Fruit fly (Drosophila melanogaster): ENCODE measurements around the gene CG10252.

The CG10252 gene

DNA sequence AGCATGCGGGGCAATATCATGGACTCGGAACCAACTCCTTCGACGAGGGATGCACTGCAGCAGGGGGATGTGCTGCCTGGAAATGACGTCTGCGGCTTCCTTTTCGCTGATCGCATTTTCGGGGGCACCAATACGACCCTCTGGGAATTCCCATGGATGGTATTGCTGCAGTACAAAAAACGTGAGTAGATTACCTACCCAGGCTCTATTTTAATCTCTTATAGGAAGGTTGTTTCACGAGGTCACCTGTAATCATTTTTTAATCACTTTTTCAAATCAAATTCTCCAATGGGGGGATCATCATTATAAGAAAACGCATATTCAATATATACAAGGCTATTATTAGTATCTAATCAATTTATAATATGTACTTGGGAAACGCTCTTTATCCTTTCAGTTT is 9.1 kb downstream of the CG10252 start:
- TF ChIP-seq svp (GFP tag) (peak; percentile 88), CG10631 (GFP tag; optimal IDR thresholded peaks at IDR 0.05) (no peak), dac (GFP tag; optimal IDR thresholded peaks at IDR 0.05) (no peak), dsx (GFP tag; optimal IDR thresholded peaks at IDR 0.05; ENCODE audit: poor library complexity, severe bottlenecking) (no peak), fd85E (GFP tag; optimal IDR thresholded peaks at IDR 0.05) (no peak)

DNA sequence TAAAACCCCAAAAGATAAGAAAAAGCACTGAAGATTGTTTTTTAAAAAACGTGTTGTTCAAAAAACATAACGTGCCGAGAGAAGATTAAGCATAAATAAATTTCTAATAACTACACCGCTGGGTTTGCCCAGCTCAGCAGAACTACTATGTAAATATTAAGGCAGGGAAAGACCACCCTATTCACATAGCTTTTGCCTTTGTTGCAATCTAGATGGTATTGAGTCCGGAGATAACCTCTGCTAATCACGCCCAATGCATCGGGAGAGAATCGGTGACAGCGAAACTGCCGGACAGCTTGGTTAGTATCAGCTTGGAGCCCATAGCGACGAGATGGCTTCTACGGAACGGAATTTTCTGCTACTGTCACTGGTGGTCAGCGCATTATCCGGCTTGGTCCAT is 10.1 kb downstream of the CG10252 start, which contains the start of gene SPE:
Gene SPE, plus strand, starts transcription at position 301 of the 400 bp plus-strand sequence.
- TF ChIP-seq CG6276 (GFP tag; optimal IDR thresholded peaks at IDR 0.05): no peak
- TF ChIP-seq svp (GFP tag): peak; percentile 90

DNA sequence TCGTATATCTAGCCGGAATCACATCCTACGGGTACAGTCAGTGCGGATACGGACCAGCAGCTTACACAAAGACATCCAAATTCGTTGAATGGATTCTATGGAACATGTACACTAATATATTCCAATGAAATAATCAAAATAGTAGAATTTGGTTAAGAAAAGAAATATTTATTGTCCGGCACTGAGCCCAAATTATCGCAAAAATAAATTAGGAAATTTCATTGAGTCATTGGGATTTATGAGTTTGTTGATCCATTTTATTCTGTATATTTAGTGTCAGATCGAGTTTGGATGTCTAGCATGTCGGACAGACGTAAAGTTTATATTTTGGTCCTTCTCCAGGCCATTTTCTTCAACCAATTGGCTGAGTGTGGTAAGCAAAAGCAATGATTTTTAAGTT is 12.3 kb downstream of the CG10252 start, which contains the start of gene CG18754:
Gene CG18754, plus strand, starts transcription at position 301 of the 400 bp plus-strand sequence.
- TF ChIP-seq CG31627 (GFP tag; optimal IDR thresholded peaks at IDR 0.05) (no peak), svp (GFP tag) (peak; percentile 43)

DNA sequence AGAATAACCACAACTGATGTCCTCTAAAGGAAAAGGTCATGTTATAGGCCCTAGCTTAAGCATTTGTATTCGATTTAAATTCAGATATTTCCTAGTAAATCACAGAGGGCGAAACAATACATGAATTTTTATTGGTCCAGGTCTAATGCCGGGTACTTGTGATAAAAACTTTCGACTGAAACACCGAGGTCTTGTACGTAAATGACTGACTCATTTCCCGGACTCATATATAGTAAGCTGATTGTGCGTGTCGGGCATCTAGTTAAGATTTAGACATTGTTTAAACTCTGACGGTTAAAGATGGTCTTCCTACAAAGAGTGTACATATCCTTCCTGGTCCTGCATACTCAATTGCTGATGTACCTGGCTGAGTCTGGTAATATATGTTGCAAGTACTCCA is 13.8 kb downstream of the CG10252 start, which contains the start of gene CG16710:
Gene CG16710, plus strand, starts transcription at position 301 of the 400 bp plus-strand sequence.
- TF ChIP-seq net (GFP tag; optimal IDR thresholded peaks at IDR 0.05): no peak
- no peak for TF ChIP-seq Lpt (GFP tag; optimal IDR thresholded peaks at IDR 0.05)

DNA sequence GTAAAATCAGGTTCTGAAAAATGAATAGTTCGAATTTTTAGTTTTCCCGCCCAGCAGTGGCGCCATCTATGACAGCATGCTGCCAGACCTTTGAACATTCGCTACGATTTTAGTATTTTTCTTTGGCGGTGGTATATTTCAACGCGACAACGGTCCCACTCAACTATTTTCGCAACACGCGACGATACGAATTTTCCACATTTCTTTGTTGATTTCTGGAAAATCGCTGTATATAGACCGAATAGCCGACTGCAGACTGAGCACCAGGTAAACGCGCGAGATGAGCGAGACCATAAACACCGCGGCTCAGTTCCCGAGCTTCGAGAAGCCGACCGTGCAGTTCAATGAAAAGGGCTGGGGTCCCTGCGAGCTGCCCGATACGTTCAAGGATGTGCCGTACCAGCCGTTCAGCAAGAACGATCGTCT is 16.1 kb downstream of the CG10252 start, which contains the start of gene eIF3d1:
Gene eIF3d1, plus strand, starts transcription at position 129 of the 426 bp plus-strand sequence.
- peak; percentile 11 for TF ChIP-seq esn (GFP tag; optimal IDR thresholded peaks at IDR 0.05)
- peak; percentile 46 for TF ChIP-seq Eip78C (GFP tag)
- no peak for TF ChIP-seq vri (GFP tag; optimal IDR thresholded peaks at IDR 0.05)
- no peak for TF ChIP-seq CG16779 (tag; optimal IDR thresholded peaks at IDR 0.05)
- no peak for TF ChIP-seq CG6808 (GFP tag; optimal IDR thresholded peaks at IDR 0.05)
- TF ChIP-seq CG31627 (GFP tag; optimal IDR thresholded peaks at IDR 0.05): peak; percentile 29
- TF ChIP-seq Sox14 (GFP tag; optimal IDR thresholded peaks at IDR 0.05): peak; percentile 83
- no peak for TF ChIP-seq dac (GFP tag; optimal IDR thresholded peaks at IDR 0.05)
- TF ChIP-seq Ets21C (GFP tag; optimal IDR thresholded peaks at IDR 0.05): no peak
- TF ChIP-seq cyc (GFP tag; optimal IDR thresholded peaks at IDR 0.05): peak; percentile 33
- TF ChIP-seq svp (GFP tag): peak; percentile 60
- TF ChIP-seq CG32006 (GFP tag; optimal IDR thresholded peaks at IDR 0.05): no peak
- no peak for TF ChIP-seq spab (GFP tag; optimal IDR thresholded peaks at IDR 0.05)

DNA sequence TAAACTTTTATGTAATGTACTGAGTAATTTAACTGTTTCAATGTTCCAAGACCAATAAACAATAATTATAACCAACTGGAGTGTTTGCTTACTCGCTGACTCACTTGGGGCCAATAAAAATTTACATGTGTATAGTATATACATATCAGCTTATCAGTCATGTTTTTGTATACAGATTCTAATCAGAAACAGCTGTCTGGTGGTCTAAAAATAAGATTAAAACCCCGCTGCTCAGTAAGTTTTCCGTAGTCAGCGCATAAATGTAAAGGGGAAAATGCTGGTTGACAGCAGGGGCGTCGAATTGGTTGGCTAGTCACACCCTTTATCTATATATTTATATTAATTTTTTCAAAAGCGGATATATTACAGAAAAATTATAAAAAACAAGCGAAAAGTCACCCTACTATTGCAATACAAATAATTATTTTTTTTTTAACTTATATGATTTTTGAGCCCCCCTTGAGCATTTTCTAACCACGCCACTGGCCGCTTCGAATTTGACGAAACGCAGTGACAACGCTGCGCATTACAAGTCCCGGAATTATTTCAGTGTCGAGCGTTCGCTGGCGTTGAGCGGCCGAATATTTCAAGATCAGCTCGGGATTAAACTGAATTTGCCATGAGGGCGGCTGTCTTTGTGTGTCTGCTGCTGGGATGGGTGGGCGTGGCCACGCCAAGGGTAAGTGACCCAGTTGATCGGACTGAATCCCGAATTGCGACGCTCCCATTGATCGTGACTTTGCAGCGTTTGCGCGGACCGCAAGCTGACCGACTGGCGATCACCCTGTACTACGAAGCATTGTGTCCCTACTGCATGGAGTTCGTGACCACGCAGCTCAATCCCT is 17.5 kb downstream of the CG10252 start, which contains the start of gene GILT2:
Gene GILT2, plus strand, starts transcription at position 547 of the 845 bp plus-strand sequence.
- no peak for TF ChIP-seq CG10669 (GFP tag; optimal IDR thresholded peaks at IDR 0.05)
- peak; percentile 74 for TF ChIP-seq CG32006 (GFP tag; optimal IDR thresholded peaks at IDR 0.05)
- TF ChIP-seq Hr38 (GFP tag; optimal IDR thresholded peaks at IDR 0.05): no peak
- peak; percentile 75 for TF ChIP-seq Eip75B (GFP tag; optimal IDR thresholded peaks at IDR 0.05)
- TF ChIP-seq Gug (GFP tag; IDR thresholded peaks at IDR 0.05): peak; percentile 29; the same call in 1 of the 2 replicates
- TF ChIP-seq CG1621 (tag; optimal IDR thresholded peaks at IDR 0.05): peak; percentile 11
- TF ChIP-seq CG34406 (GFP tag; optimal IDR thresholded peaks at IDR 0.05): peak; percentile 83
- no peak for TF ChIP-seq fd85E (GFP tag; optimal IDR thresholded peaks at IDR 0.05)
- TF ChIP-seq dac (GFP tag; optimal IDR thresholded peaks at IDR 0.05): peak; percentile 4
- peak; percentile 89 for TF ChIP-seq topi (GFP tag; optimal IDR thresholded peaks at IDR 0.05)
- TF ChIP-seq net (GFP tag; optimal IDR thresholded peaks at IDR 0.05): no peak
- peak; percentile 60 to 73 for TF ChIP-seq ss (GFP tag; optimal IDR thresholded peaks at IDR 0.05)
- peak; percentile 66 for TF ChIP-seq CG6808 (GFP tag; optimal IDR thresholded peaks at IDR 0.05)
- peak; percentile 62 for TF ChIP-seq CG16779 (tag; optimal IDR thresholded peaks at IDR 0.05)
- peak; percentile 83 for TF ChIP-seq lz (GFP tag; optimal IDR thresholded peaks at IDR 0.05)
- peak; percentile 80 for TF ChIP-seq Hr39 (GFP tag; optimal IDR thresholded peaks at IDR 0.05)
- peak; percentile 42 for TF ChIP-seq Lpt (GFP tag; optimal IDR thresholded peaks at IDR 0.05)
- TF ChIP-seq CG8632 (GFP tag; optimal IDR thresholded peaks at IDR 0.05): peak; percentile 79
- TF ChIP-seq dsx (GFP tag; optimal IDR thresholded peaks at IDR 0.05; ENCODE audit: poor library complexity, severe bottlenecking): peak; percentile 59
- TF ChIP-seq salr (GFP tag; optimal IDR thresholded peaks at IDR 0.05): no peak
- no peak for TF ChIP-seq CG11294 (GFP tag; IDR thresholded peaks at IDR 0.05)
- peak; percentile 78 for TF ChIP-seq achi (GFP tag; optimal IDR thresholded peaks at IDR 0.05)
- peak; percentile 89 for TF ChIP-seq Sox102F (GFP tag; optimal IDR thresholded peaks at IDR 0.05)
- peak; percentile 80 for TF ChIP-seq CG15336 (GFP tag; IDR thresholded peaks at IDR 0.05)
- peak; percentile 89 for TF ChIP-seq Eip78C (GFP tag)
- peak; percentile 82 for TF ChIP-seq CG3919 (GFP tag; optimal IDR thresholded peaks at IDR 0.05)
- no peak for TF ChIP-seq CG4318 (GFP tag; optimal IDR thresholded peaks at IDR 0.05)
- TF ChIP-seq fkh (GFP tag; optimal IDR thresholded peaks at IDR 0.05): peak; percentile 71
